Worm (Caenorhabditis elegans): Measurements from ENCODE around the gene K06H7.8.

DNA sequence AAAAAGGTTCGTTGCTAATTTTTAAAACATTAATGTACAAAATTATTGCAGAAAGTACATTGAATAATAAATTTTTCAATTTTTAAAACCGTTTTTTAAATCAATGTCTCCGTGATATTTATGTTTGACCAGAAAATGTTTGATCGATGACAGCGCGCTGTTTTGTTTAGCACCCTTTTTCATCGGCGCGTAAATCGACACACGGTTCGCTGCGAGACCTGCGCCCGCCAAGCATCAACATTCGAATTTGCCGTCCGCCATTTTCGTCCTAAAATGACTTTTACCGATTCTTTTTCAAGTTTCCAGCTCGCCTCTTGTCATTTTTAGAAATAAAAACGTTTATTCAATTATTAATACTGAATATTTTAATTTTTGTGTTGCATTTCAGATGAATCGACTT, 2.9 kb upstream of the K06H7.8 start, which contains the start of gene plk-1:
- TF ChIP-seq ceh-6 (GFP tag; optimal IDR thresholded peaks at IDR 0.05) = no peak
- TF ChIP-seq rnt-1 (tag; optimal IDR thresholded peaks at IDR 0.05) = no peak
